Worm (Caenorhabditis elegans): ENCODE measurements around the gene ced-6.

Gene ced-6

ce11 chrIII:5611604-5612324 lies 16.2 kb downstream of the ced-6 start, which contains the start of gene bas-1:
bas-1 (plus strand) TSS chrIII:5612274.
- TF ChIP-seq nhr-25 (tag; optimal IDR thresholded peaks at IDR 0.05; ENCODE audit: borderline replicate concordance, insufficient read depth) (no peak), ceh-44 (GFP tag; IDR thresholded peaks at IDR 0.05) (no peak), duxl-1 (tag; optimal IDR thresholded peaks at IDR 0.05; ENCODE audit: poor library complexity) (no peak), egl-27 (tag; optimal IDR thresholded peaks at IDR 0.05) (no peak), jun-1 (tag; optimal IDR thresholded peaks at IDR 0.05) (no peak), zip-11 (GFP tag; IDR thresholded peaks at IDR 0.05) (no peak), zip-2 (tag; optimal IDR thresholded peaks at IDR 0.05) (no peak), mxl-3 (GFP tag; optimal IDR thresholded peaks at IDR 0.05) (no peak), nhr-237 (tag; optimal IDR thresholded peaks at IDR 0.05) (no peak), pqm-1 (tag; optimal IDR thresholded peaks at IDR 0.05) (peak; percentile 53), dve-1 (tag; optimal IDR thresholded peaks at IDR 0.05; ENCODE audit: insufficient read depth) (peak; percentile 29), lin-15B (tag; optimal IDR thresholded peaks at IDR 0.05) (no peak), spr-3 (GFP tag; optimal IDR thresholded peaks at IDR 0.05) (no peak), daf-16 (GFP tag; optimal IDR thresholded peaks at IDR 0.05) (no peak), daf-16 (tag; optimal IDR thresholded peaks at IDR 0.05) (peak; percentile 42)

- TF ChIP-seq madf-5 (GFP tag; IDR thresholded peaks at IDR 0.05) (no peak), egl-27 (tag; optimal IDR thresholded peaks at IDR 0.05) (no peak), attf-4 (tag; optimal IDR thresholded peaks at IDR 0.05) (no peak), ceh-82 (tag; optimal IDR thresholded peaks at IDR 0.05) (no peak), T20F7.1 (GFP tag; optimal IDR thresholded peaks at IDR 0.05) (no peak), lin-1 (GFP tag; IDR thresholded peaks at IDR 0.05) (no peak), zfp-3 (GFP tag; conservative IDR thresholded peaks at IDR 0.05) (no peak)
Measured at ce11 chrIII:5614648-5615047, 19.1 kb downstream of the ced-6 start, which contains the start of gene basl-1. basl-1 (plus strand) TSS chrIII:5614948.

- TF ChIP-seq daf-12 (tag; optimal IDR thresholded peaks at IDR 0.05), result no peak
- TF ChIP-seq dmd-8 (GFP tag; IDR thresholded peaks at IDR 0.05), result no peak
- no peak for TF ChIP-seq mes-2 (tag; optimal IDR thresholded peaks at IDR 0.05; ENCODE audit: poor library complexity, severe bottlenecking)
- no peak for TF ChIP-seq tag-97 (GFP tag; IDR thresholded peaks at IDR 0.05)
- no peak for TF ChIP-seq dve-1 (tag; optimal IDR thresholded peaks at IDR 0.05; ENCODE audit: insufficient read depth)
- TF ChIP-seq ceh-28 (tag; optimal IDR thresholded peaks at IDR 0.05), result no peak
- TF ChIP-seq daf-8 (GFP tag; IDR thresholded peaks at IDR 0.05), result no peak
- TF ChIP-seq rbr-2 (tag; optimal IDR thresholded peaks at IDR 0.05), result no peak
- TF ChIP-seq F44E2.7 (GFP tag; IDR thresholded peaks at IDR 0.05), result no peak
- TF ChIP-seq madf-5 (GFP tag; IDR thresholded peaks at IDR 0.05), result no peak
- TF ChIP-seq R02D3.7 (tag; optimal IDR thresholded peaks at IDR 0.05), result no peak
- no peak for TF ChIP-seq zfp-3 (GFP tag; conservative IDR thresholded peaks at IDR 0.05)
- no peak for TF ChIP-seq F49E8.2 (tag; optimal IDR thresholded peaks at IDR 0.05; ENCODE audit: borderline replicate concordance)
- no peak for TF ChIP-seq nhr-77 (tag; optimal IDR thresholded peaks at IDR 0.05)
- TF ChIP-seq php-3 (GFP tag; IDR thresholded peaks at IDR 0.05), result no peak
- TF ChIP-seq F10B5.3 (tag; optimal IDR thresholded peaks at IDR 0.05), result no peak
- no peak for TF ChIP-seq T20F7.1 (GFP tag; optimal IDR thresholded peaks at IDR 0.05)
- TF ChIP-seq nhr-25 (tag; optimal IDR thresholded peaks at IDR 0.05; ENCODE audit: borderline replicate concordance, insufficient read depth), result no peak
Measured at ce11 chrIII:5615675-5616074, 20.1 kb downstream of the ced-6 start.

- TF ChIP-seq aha-1 (tag), result peak; percentile 74
- no peak for TF ChIP-seq dmd-8 (GFP tag; IDR thresholded peaks at IDR 0.05)
Measured at ce11 chrIII:5620186-5620585, 24.6 kb downstream of the ced-6 start.

Data from whole organism, L4 larva.